Comparison of ENCODE assay signal across 5 worm cellular contexts in genomic region chrII:7342884-7343283, ce11.
TF ChIP-seq lines count a peak whose summit lies in the region.

No protein-coding gene starts in this region.

TF ChIP-seq in whole organism, L1 larva, 84 proteins besides CTCF, POLR2A, EP300 and RAD21 (continues in another document):
- TF ChIP-seq lin-13 (GFP tag; optimal IDR thresholded peaks at IDR 0.05; lab: Kevin White, UChicago): peak; percentile 39
- TF ChIP-seq nhr-19 (GFP tag; conservative IDR thresholded peaks at IDR 0.05; lab: Robert Waterston, UW): peak; percentile 92
- TF ChIP-seq blmp-1 (tag; optimal IDR thresholded peaks at IDR 0.05; lab: Kevin White, UChicago): peak; percentile 86
- peak; percentile 71 for TF ChIP-seq nhr-71 (tag; optimal IDR thresholded peaks at IDR 0.05; lab: Kevin White, UChicago)
- 0 out of 2 replicates have a peak, but pooled peaks have one; percentile 17 for TF ChIP-seq grh-1 (GFP tag; IDR thresholded peaks at IDR 0.05; lab: Robert Waterston, UW)
- TF ChIP-seq mdl-1 (tag; optimal IDR thresholded peaks at IDR 0.05; lab: Kevin White, UChicago): peak in 1 of 2 experiments; percentile 85
- TF ChIP-seq mef-2 (tag; optimal IDR thresholded peaks at IDR 0.05; lab: Kevin White, UChicago): no peak
- TF ChIP-seq mab-9 (GFP tag; IDR thresholded peaks at IDR 0.05; lab: Robert Waterston, UW): no peak
- peak; percentile 50 for TF ChIP-seq lin-14 (GFP tag; optimal IDR thresholded peaks at IDR 0.05; lab: Kevin White, UChicago)
- TF ChIP-seq snu-23 (GFP tag; optimal IDR thresholded peaks at IDR 0.05; lab: Kevin White, UChicago): peak; percentile 62
- no peak for TF ChIP-seq sup-37 (GFP tag; optimal IDR thresholded peaks at IDR 0.05; lab: Kevin White, UChicago)
- TF ChIP-seq dpl-1 (GFP tag; optimal IDR thresholded peaks at IDR 0.05; lab: Kevin White, UChicago): peak in 1 of 3 experiments; percentile 13
- no peak for TF ChIP-seq fkh-8 (tag; optimal IDR thresholded peaks at IDR 0.05; lab: Kevin White, UChicago)
- TF ChIP-seq nhr-85 (tag; lab: Kevin White, UChicago): peak; percentile 94
- TF ChIP-seq fos-1 (tag; optimal IDR thresholded peaks at IDR 0.05; lab: Kevin White, UChicago): no peak
- peak; percentile 65 for TF ChIP-seq nhr-90 (tag; optimal IDR thresholded peaks at IDR 0.05; lab: Kevin White, UChicago; ENCODE audit: poor library complexity)
- no peak for TF ChIP-seq hpl-2 (GFP tag; optimal IDR thresholded peaks at IDR 0.05; lab: Kevin White, UChicago)
- peak in 1 of 2 experiments; percentile 18 for TF ChIP-seq lsy-2 (tag; optimal IDR thresholded peaks at IDR 0.05; lab: Kevin White, UChicago)

TF ChIP-seq in whole organism, L2 larva, 48 proteins besides CTCF, POLR2A, EP300 and RAD21 (continues in another document):
- TF ChIP-seq ZK546.5 (tag; optimal IDR thresholded peaks at IDR 0.05; lab: Kevin White, UChicago): no peak
- peak; percentile 33 for TF ChIP-seq nhr-25 (tag; optimal IDR thresholded peaks at IDR 0.05; lab: Kevin White, UChicago)
- no peak for TF ChIP-seq mab-5 (tag; optimal IDR thresholded peaks at IDR 0.05; lab: Kevin White, UChicago)
- no peak for TF ChIP-seq unc-39 (tag; optimal IDR thresholded peaks at IDR 0.05; lab: Kevin White, UChicago)
- TF ChIP-seq sem-4 (tag; optimal IDR thresholded peaks at IDR 0.05; lab: Kevin White, UChicago): no peak
- TF ChIP-seq nhr-23 (tag; optimal IDR thresholded peaks at IDR 0.05; lab: Kevin White, UChicago): no peak
- peak; percentile 60 for TF ChIP-seq ama-1 (optimal IDR thresholded peaks at IDR 0.05; lab: Kevin White, UChicago)
- no peak for TF ChIP-seq lin-39 (tag; optimal IDR thresholded peaks at IDR 0.05; lab: Kevin White, UChicago)
- no peak for TF ChIP-seq F13H6.1 (tag; optimal IDR thresholded peaks at IDR 0.05; lab: Kevin White, UChicago)
- peak; percentile 38 for TF ChIP-seq nhr-129 (tag; optimal IDR thresholded peaks at IDR 0.05; lab: Kevin White, UChicago)
- no peak for TF ChIP-seq lin-11 (tag; optimal IDR thresholded peaks at IDR 0.05; lab: Kevin White, UChicago)
- peak; percentile 40 for TF ChIP-seq crh-2 (tag; optimal IDR thresholded peaks at IDR 0.05; lab: Kevin White, UChicago)
- no peak for TF ChIP-seq dmd-4 (tag; optimal IDR thresholded peaks at IDR 0.05; lab: Kevin White, UChicago)
- TF ChIP-seq mbf-1 (tag; optimal IDR thresholded peaks at IDR 0.05; lab: Kevin White, UChicago): no peak
- no peak for TF ChIP-seq peb-1 (tag; optimal IDR thresholded peaks at IDR 0.05; lab: Kevin White, UChicago)
- no peak for TF ChIP-seq egl-27 (tag; optimal IDR thresholded peaks at IDR 0.05; lab: Kevin White, UChicago)
- no peak for TF ChIP-seq nhr-77 (tag; optimal IDR thresholded peaks at IDR 0.05; lab: Kevin White, UChicago)
- TF ChIP-seq elt-1 (tag; optimal IDR thresholded peaks at IDR 0.05; lab: Kevin White, UChicago): no peak
- TF ChIP-seq unc-55 (GFP tag; optimal IDR thresholded peaks at IDR 0.05; lab: Kevin White, UChicago): no peak
- no peak for TF ChIP-seq R02D3.7 (tag; optimal IDR thresholded peaks at IDR 0.05; lab: Kevin White, UChicago)

TF ChIP-seq in whole organism, L3 larva, 47 proteins besides CTCF, POLR2A, EP300 and RAD21:
- TF ChIP-seq nhr-12 (tag; optimal IDR thresholded peaks at IDR 0.05; lab: Kevin White, UChicago) (no peak), pqm-1 (tag; optimal IDR thresholded peaks at IDR 0.05; lab: Kevin White, UChicago) (no peak), aly-2 (tag; optimal IDR thresholded peaks at IDR 0.05; lab: Kevin White, UChicago) (no peak), R02D3.7 (tag; optimal IDR thresholded peaks at IDR 0.05; lab: Kevin White, UChicago) (peak; percentile 0), nhr-23 (tag; optimal IDR thresholded peaks at IDR 0.05; lab: Kevin White, UChicago) (peak; percentile 63), nhr-11 (tag; optimal IDR thresholded peaks at IDR 0.05; lab: Kevin White, UChicago) (no peak), elt-1 (tag; optimal IDR thresholded peaks at IDR 0.05; lab: Kevin White, UChicago) (no peak), skn-1 (tag; optimal IDR thresholded peaks at IDR 0.05; lab: Kevin White, UChicago) (no peak), ztf-11 (tag; optimal IDR thresholded peaks at IDR 0.05; lab: Kevin White, UChicago) (no peak), nhr-43 (tag; optimal IDR thresholded peaks at IDR 0.05; lab: Kevin White, UChicago; ENCODE audit: poor library complexity, severe bottlenecking) (peak; percentile 89), lsy-12 (tag; optimal IDR thresholded peaks at IDR 0.05; lab: Kevin White, UChicago) (no peak), mdl-1 (tag; optimal IDR thresholded peaks at IDR 0.05; lab: Kevin White, UChicago) (peak; percentile 50), nfya-1 (tag; optimal IDR thresholded peaks at IDR 0.05; lab: Kevin White, UChicago; ENCODE audit: insufficient read depth) (no peak), ama-1 (optimal IDR thresholded peaks at IDR 0.05; lab: Kevin White, UChicago) (peak; percentile 48), tbx-2 (tag; optimal IDR thresholded peaks at IDR 0.05; lab: Kevin White, UChicago) (no peak), nhr-67 (tag; optimal IDR thresholded peaks at IDR 0.05; lab: Kevin White, UChicago) (no peak)

TF ChIP-seq in whole organism, L4 larva, 104 proteins besides CTCF, POLR2A, EP300 and RAD21:
- peak; percentile 74 for TF ChIP-seq nhr-28 (tag; optimal IDR thresholded peaks at IDR 0.05; lab: Kevin White, UChicago)
- peak; percentile 62 for TF ChIP-seq mxl-3 (GFP tag; optimal IDR thresholded peaks at IDR 0.05; lab: Kevin White, UChicago)
- peak; percentile 40 for TF ChIP-seq nhr-48 (tag; optimal IDR thresholded peaks at IDR 0.05; lab: Kevin White, UChicago)
- no peak for TF ChIP-seq ceh-82 (tag; optimal IDR thresholded peaks at IDR 0.05; lab: Kevin White, UChicago)
- peak; percentile 62 for TF ChIP-seq hlh-11 (tag; optimal IDR thresholded peaks at IDR 0.05; lab: Kevin White, UChicago)
- no peak for TF ChIP-seq arid-1 (GFP tag; conservative IDR thresholded peaks at IDR 0.05; lab: Robert Waterston, UW)
- peak in 1 of 2 experiments; percentile 98 for TF ChIP-seq unc-62 (GFP tag; optimal IDR thresholded peaks at IDR 0.05 in 1 of 2; lab: Kevin White, UChicago)
- no peak for TF ChIP-seq unc-62 (tag; optimal IDR thresholded peaks at IDR 0.05; lab: Kevin White, UChicago)
- TF ChIP-seq aha-1 (tag; lab: Kevin White, UChicago): peak; percentile 56
- no peak for TF ChIP-seq R02D3.7 (tag; optimal IDR thresholded peaks at IDR 0.05; lab: Kevin White, UChicago)
- no peak for TF ChIP-seq lsy-2 (tag; optimal IDR thresholded peaks at IDR 0.05; lab: Kevin White, UChicago)
- TF ChIP-seq mep-1 (tag; optimal IDR thresholded peaks at IDR 0.05; lab: Kevin White, UChicago): peak; percentile 13
- TF ChIP-seq mdl-1 (tag; optimal IDR thresholded peaks at IDR 0.05; lab: Kevin White, UChicago): peak; percentile 25 to 78
- TF ChIP-seq hlh-30 (tag; optimal IDR thresholded peaks at IDR 0.05; lab: Kevin White, UChicago; ENCODE audit: insufficient read depth): peak; percentile 29

TF ChIP-seq in whole organism, young adult, 124 proteins besides CTCF, POLR2A, EP300 and RAD21:
- TF ChIP-seq C06A6.2 (GFP tag; conservative IDR thresholded peaks at IDR 0.05; lab: Robert Waterston, UW) (peak; percentile 49; the same call in 1 of the 2 replicates), dpl-1 (GFP tag; optimal IDR thresholded peaks at IDR 0.05; lab: Kevin White, UChicago) (no peak), lin-26 (GFP tag; IDR thresholded peaks at IDR 0.05; lab: Robert Waterston, UW) (peak; percentile 39; the same call in 1 of the 2 replicates)
